Fruit fly (Drosophila melanogaster) whole organism, wandering third instar larva: ENCODE results near the gene alpha-Man-Ia.

Experiments
- Abd-B ChIP-seq: fragments of >200 bp; optimal IDR thresholded peaks from 2 replicates; lab custom pipeline; 2017; ENCODE audit warnings: missing biosample characterization, missing genetic modification characterization
- CG32264 ChIP-seq: fragments of 200-800 bp; sonication (Bioruptor generic); optimal IDR thresholded peaks from 2 replicates; lab custom pipeline; 2016; ENCODE audit warnings: missing biosample characterization, missing genetic modification characterization
- CG9705 ChIP-seq: fragments of 200-800 bp; sonication (Bioruptor generic); optimal IDR thresholded peaks from 2 replicates; lab custom pipeline; 2018; ENCODE audit warnings: missing biosample characterization, mild to moderate bottlenecking, missing genetic modification characterization
- CrebA ChIP-seq: fragments of 200-800 bp; sonication (Bioruptor generic); optimal IDR thresholded peaks from 2 replicates; lab custom pipeline; 2016; ENCODE audit warnings: missing biosample characterization, mild to moderate bottlenecking, missing genetic modification characterization, borderline replicate concordance
- Dfd ChIP-seq: fragments of >200 bp; optimal IDR thresholded peaks from 2 replicates; lab custom pipeline; 2017; ENCODE audit warnings: missing biosample characterization, missing genetic modification characterization
- Dif ChIP-seq: fragments of 200-275, 200-300 bp; sonication (Bioruptor generic); optimal IDR thresholded peaks from 2 replicates; lab custom pipeline; 2018; ENCODE audit warnings: missing biosample characterization, missing genetic modification characterization; ENCODE audit not compliant: partially characterized antibody
- GATAd ChIP-seq: sonication (Bioruptor generic); optimal IDR thresholded peaks from 2 replicates; lab custom pipeline; 2016; ENCODE audit warnings: missing biosample characterization, missing genetic modification characterization
- HLH106 ChIP-seq: fragments of 200-800 bp; optimal IDR thresholded peaks from 3 replicates; lab custom pipeline; 2019; ENCODE audit warnings: missing biosample characterization, mild to moderate bottlenecking, missing genetic modification characterization, moderate library complexity
- Hnf4 ChIP-seq: fragments of 200-800 bp; sonication (Bioruptor generic); optimal IDR thresholded peaks from 2 replicates; lab custom pipeline; 2016; ENCODE audit warnings: missing biosample characterization, mild to moderate bottlenecking, missing genetic modification characterization
- Hr78 ChIP-seq: fragments of >200 bp; optimal IDR thresholded peaks from 2 replicates; lab custom pipeline; 2017; ENCODE audit warnings: missing biosample characterization, missing genetic modification characterization
- Hr83 ChIP-seq: fragments of 200-300 bp; sonication (Bioruptor generic); optimal IDR thresholded peaks from 2 replicates; lab custom pipeline; 2016; ENCODE audit warnings: missing biosample characterization, mild to moderate bottlenecking, missing genetic modification characterization, moderate library complexity; ENCODE audit not compliant: poor library complexity, severe bottlenecking
- Jra ChIP-seq: sonication (Bioruptor generic); optimal IDR thresholded peaks from 2 replicates; lab custom pipeline; 2016; ENCODE audit warnings: missing biosample characterization, missing genetic modification characterization
- Mio ChIP-seq: sonication (Bioruptor generic); optimal IDR thresholded peaks from 2 replicates; lab custom pipeline; 2016; ENCODE audit warnings: missing biosample characterization, missing genetic modification characterization
- Myc ChIP-seq: fragments of >200 bp; optimal IDR thresholded peaks from 2 replicates; lab custom pipeline; 2017
- N ChIP-seq: fragments of >200 bp; optimal IDR thresholded peaks from 2 replicates; lab custom pipeline; 2018; ENCODE audit warnings: missing biosample characterization, missing external identifiers, missing genetic modification characterization
- OdsH ChIP-seq: fragments of 200-800 bp; sonication (Bioruptor generic); optimal IDR thresholded peaks from 2 replicates; lab custom pipeline; 2016; ENCODE audit warnings: missing biosample characterization, mild to moderate bottlenecking, missing genetic modification characterization
- Rel ChIP-seq, 2 experiments: fragments of 200-800 bp; sonication (Bioruptor generic) in 1 of 2; optimal IDR thresholded peaks; 2 replicates in 1 of 2; 3 replicates in 1 of 2; lab custom pipeline; 2016 to 2019; ENCODE audit warnings: mild to moderate bottlenecking in 2 of 2, missing biosample characterization in 2 of 2, missing genetic modification characterization in 2 of 2, moderate library complexity in 1 of 2
- Sp1 ChIP-seq: fragments of 200-800 bp; sonication (Bioruptor generic); optimal IDR thresholded peaks from 3 replicates; lab custom pipeline; 2019; ENCODE audit warnings: missing biosample characterization, mild to moderate bottlenecking, missing genetic modification characterization, moderate library complexity
- Vsx2 ChIP-seq: fragments of 200-300, 225-300 bp; sonication (Bioruptor generic); optimal IDR thresholded peaks from 2 replicates; lab custom pipeline; 2018; ENCODE audit warnings: missing biosample characterization, missing genetic modification characterization; ENCODE audit not compliant: partially characterized antibody
- br ChIP-seq: fragments of 200-800 bp; sonication (Bioruptor generic); optimal IDR thresholded peaks from 2 replicates; lab custom pipeline; 2016; ENCODE audit warnings: missing biosample characterization, missing genetic modification characterization
- brk ChIP-seq: fragments of 200-800 bp; sonication (Bioruptor generic); optimal IDR thresholded peaks from 2 replicates; lab custom pipeline; 2016; ENCODE audit warnings: missing biosample characterization, mild to moderate bottlenecking, missing genetic modification characterization
- dl ChIP-seq, 2 experiments: fragments of 175-275, 200-275 bp in 1 of 2; fragments of 200-275 bp in 1 of 2; sonication (Bioruptor generic); optimal IDR thresholded peaks; lab custom pipeline; 2018; ENCODE audit warnings: mild to moderate bottlenecking in 2 of 2, missing biosample characterization in 2 of 2, missing genetic modification characterization in 2 of 2, moderate library complexity in 2 of 2; ENCODE audit not compliant: partially characterized antibody in 2 of 2, insufficient read depth in 1 of 2
- dmrt93B ChIP-seq: fragments of 200-800 bp; sonication (Bioruptor generic); optimal IDR thresholded peaks from 2 replicates; lab custom pipeline; 2018; ENCODE audit warnings: missing biosample characterization, mild to moderate bottlenecking, missing genetic modification characterization
- dsf ChIP-seq: sonication (Bioruptor generic); optimal IDR thresholded peaks from 2 replicates; lab custom pipeline; 2016; ENCODE audit warnings: missing biosample characterization, missing genetic modification characterization, borderline replicate concordance
- ey ChIP-seq: fragments of 200-800 bp; sonication (Bioruptor generic); optimal IDR thresholded peaks from 2 replicates; lab custom pipeline; 2016; ENCODE audit warnings: missing biosample characterization, missing genetic modification characterization
- foxo ChIP-seq, 2 experiments: fragments of 200-800 bp; sonication (Bioruptor generic); optimal IDR thresholded peaks; 2 replicates in 1 of 2; 3 replicates in 1 of 2; lab custom pipeline; 2016 to 2017; ENCODE audit warnings: missing biosample characterization in 2 of 2, missing genetic modification characterization in 2 of 2
- fru ChIP-seq: fragments of 200-800 bp; sonication (Bioruptor generic); optimal IDR thresholded peaks from 3 replicates; lab custom pipeline; 2016; ENCODE audit warnings: missing biosample characterization, mild to moderate bottlenecking, missing genetic modification characterization
- h ChIP-seq: fragments of 200-800 bp; sonication (Bioruptor generic); optimal IDR thresholded peaks from 3 replicates; lab custom pipeline; 2016; ENCODE audit warnings: missing biosample characterization, mild to moderate bottlenecking, missing genetic modification characterization
- jim ChIP-seq: fragments of 175-275, 200-325 bp; sonication (Bioruptor generic); optimal IDR thresholded peaks from 2 replicates; lab custom pipeline; 2016; ENCODE audit warnings: missing biosample characterization, mild to moderate bottlenecking, missing genetic modification characterization
- lola ChIP-seq: fragments of >200 bp; optimal IDR thresholded peaks from 2 replicates; lab custom pipeline; 2017; ENCODE audit warnings: missing biosample characterization, missing genetic modification characterization
- pan ChIP-seq: fragments of >200 bp; optimal IDR thresholded peaks from 2 replicates; lab custom pipeline; 2017
- psq ChIP-seq: fragments of 200-800 bp; sonication (Bioruptor generic); optimal IDR thresholded peaks from 3 replicates; lab custom pipeline; 2017; ENCODE audit warnings: missing biosample characterization, mild to moderate bottlenecking, missing genetic modification characterization, moderate library complexity
- rgr ChIP-seq: fragments of 200-800 bp; sonication (Bioruptor generic); optimal IDR thresholded peaks from 3 replicates; lab custom pipeline; 2016; ENCODE audit warnings: missing biosample characterization, mild to moderate bottlenecking, missing genetic modification characterization
- sage ChIP-seq: fragments of 200-800 bp; sonication (Bioruptor generic); optimal IDR thresholded peaks from 2 replicates; lab custom pipeline; 2016; ENCODE audit warnings: missing biosample characterization, mild to moderate bottlenecking, missing genetic modification characterization
- sv ChIP-seq: fragments of 200-800 bp; sonication (Bioruptor generic); optimal IDR thresholded peaks from 3 replicates; lab custom pipeline; 2016; ENCODE audit warnings: missing biosample characterization, missing genetic modification characterization
- tai ChIP-seq: sonication (Bioruptor generic); optimal IDR thresholded peaks from 2 replicates; lab custom pipeline; 2016; ENCODE audit warnings: missing biosample characterization, missing genetic modification characterization
- usp ChIP-seq: fragments of >200 bp; optimal IDR thresholded peaks from 2 replicates; lab custom pipeline; 2017; ENCODE audit warnings: missing biosample characterization, missing genetic modification characterization
- woc ChIP-seq: sonication (Bioruptor generic); optimal IDR thresholded peaks from 2 replicates; lab custom pipeline; 2016; ENCODE audit warnings: missing biosample characterization, mild to moderate bottlenecking, missing genetic modification characterization

Gene alpha-Man-Ia

dm6 chrX:10318962-10319571, 6.7 kb downstream of the alpha-Man-Ia start:
- TF ChIP-seq sage (no peak), dmrt93B (GFP tag; lab: Kevin White, UChicago) (no peak), Jra (GFP tag; lab: Kevin White, UChicago) (no peak), Sp1 (GFP tag; lab: Kevin White, UChicago) (peak; percentile 16), Hr78 (GFP tag; lab: Kevin White, UChicago) (no peak), lola (GFP tag; lab: Kevin White, UChicago) (no peak), dl (GFP tag; optimal IDR thresholded peaks at IDR 0.05; lab: Kevin White, UChicago; ENCODE audit: insufficient read depth in 1 of 2, partially characterized antibody in 2 of 2) (no peak), Dfd (GFP tag; lab: Kevin White, UChicago) (no peak), ey (GFP tag; lab: Kevin White, UChicago) (peak; percentile 23), CG9705 (GFP tag; lab: Kevin White, UChicago) (no peak), pan (lab: Kevin White, UChicago) (no peak), jim (GFP tag; lab: Kevin White, UChicago) (no peak), tai (GFP tag; lab: Kevin White, UChicago) (no peak), psq (GFP tag; lab: Kevin White, UChicago) (peak; percentile 8), brk (GFP tag; lab: Kevin White, UChicago) (no peak), br (GFP tag; lab: Kevin White, UChicago) (peak; percentile 32), Vsx2 (no peak), Rel (GFP tag; optimal IDR thresholded peaks at IDR 0.05; lab: Kevin White, UChicago) (no peak), Rel (tag; optimal IDR thresholded peaks at IDR 0.05; lab: Kevin White, UChicago) (peak; percentile 92), usp (GFP tag; lab: Kevin White, UChicago) (no peak), CrebA (no peak), Mio (GFP tag; lab: Kevin White, UChicago) (no peak), HLH106 (tag; lab: Kevin White, UChicago) (no peak), Myc (lab: Kevin White, UChicago) (no peak), foxo (GFP tag; optimal IDR thresholded peaks at IDR 0.05; lab: Kevin White, UChicago) (peak in 1 of 2 experiments; percentile 46), rgr (GFP tag; lab: Kevin White, UChicago) (peak; percentile 27), Hr83 (GFP tag; lab: Kevin White, UChicago) (no peak), GATAd (no peak), OdsH (no peak), fru (GFP tag; lab: Kevin White, UChicago) (peak; percentile 45), h (peak; percentile 21), CG32264 (no peak), sv (GFP tag; lab: Kevin White, UChicago) (no peak), Hnf4 (no peak), N (GFP tag; lab: Kevin White, UChicago) (no peak), dsf (GFP tag; lab: Kevin White, UChicago) (no peak), Abd-B (GFP tag; lab: Kevin White, UChicago) (no peak), woc (GFP tag; lab: Kevin White, UChicago) (peak; percentile 80), Dif (GFP tag; lab: Kevin White, UChicago) (no peak)

- TF ChIP-seq woc (GFP tag; lab: Kevin White, UChicago) (no peak), brk (GFP tag; lab: Kevin White, UChicago) (no peak), Dfd (GFP tag; lab: Kevin White, UChicago) (peak; percentile 32), Rel (GFP tag; optimal IDR thresholded peaks at IDR 0.05; lab: Kevin White, UChicago) (no peak), Rel (tag; optimal IDR thresholded peaks at IDR 0.05; lab: Kevin White, UChicago) (no peak), Hr83 (GFP tag; lab: Kevin White, UChicago) (no peak)
These were observed 7.3 kb downstream of the alpha-Man-Ia start for dm6 chrX:10318416-10318961.
